Worm (Caenorhabditis elegans) whole organism, early embryonic: ENCODE results near the gene ttll-9.

Experiments used
- B0310.2 ChIP-seq: sonication (generic microtip); optimal IDR thresholded peaks from 2 replicates; lab custom pipeline; 2016; ENCODE audit warnings: mild to moderate bottlenecking, missing genetic modification characterization, missing compliant biosample characterization
- F13C5.2 ChIP-seq: sonication (generic microtip); optimal IDR thresholded peaks from 2 replicates; lab custom pipeline; 2017; ENCODE audit warnings: mild to moderate bottlenecking, missing genetic modification characterization, inconsistent platforms, missing compliant biosample characterization
- aly-1 ChIP-seq: sonication (generic microtip); optimal IDR thresholded peaks from 2 replicates; lab custom pipeline; 2016; ENCODE audit warnings: missing genetic modification characterization, missing compliant biosample characterization
- ama-1 ChIP-seq: fragments of 150-350 bp; optimal IDR thresholded peaks from 2 replicates; lab custom pipeline; 2014
- ceh-13 ChIP-seq: fragments of 200-800 bp; sonication (Bioruptor generic); optimal IDR thresholded peaks from 2 replicates; lab custom pipeline; 2018; ENCODE audit warnings: mild to moderate bottlenecking, missing genetic modification characterization, missing compliant biosample characterization
- ceh-36 ChIP-seq: sonication (generic microtip); optimal IDR thresholded peaks from 2 replicates; lab custom pipeline; 2016; ENCODE audit warnings: missing genetic modification characterization, inconsistent platforms, missing compliant biosample characterization
- ets-7 ChIP-seq: sonication (generic microtip); optimal IDR thresholded peaks from 2 replicates; lab custom pipeline; 2016; ENCODE audit warnings: missing genotype, missing genetic modification characterization, missing compliant biosample characterization
- flt-1 ChIP-seq: fragments of 200-800 bp; sonication (Bioruptor generic); IDR thresholded peaks from 2 replicates; pipeline ENCODE4 v1.3.6; 2022; ENCODE audit warnings: missing genetic modification characterization, missing compliant biosample characterization
- hmbx-1 ChIP-seq: sonication (generic microtip); optimal IDR thresholded peaks from 2 replicates; lab custom pipeline; 2016; ENCODE audit warnings: mild to moderate bottlenecking, missing genetic modification characterization, missing compliant biosample characterization
- hmg-4 ChIP-seq: fragments of 200-800 bp; sonication (Bioruptor generic); optimal IDR thresholded peaks from 2 replicates; lab custom pipeline; 2018; ENCODE audit warnings: mild to moderate bottlenecking, missing genetic modification characterization, missing compliant biosample characterization
- hnd-1 ChIP-seq: sonication (generic microtip); optimal IDR thresholded peaks from 2 replicates; lab custom pipeline; 2016; ENCODE audit warnings: missing genetic modification characterization, missing compliant biosample characterization
- pes-1 ChIP-seq: fragments of 200-800 bp; sonication (Bioruptor generic); IDR thresholded peaks from 2 replicates; pipeline ENCODE4 v1.3.6; 2022; ENCODE audit warnings: missing genetic modification reagents, missing genetic modification characterization, missing compliant biosample characterization
- scrt-1 ChIP-seq: fragments of 200-800 bp; sonication (Bioruptor generic); IDR thresholded peaks from 2 replicates; pipeline ENCODE4 v1.3.6; 2022; ENCODE audit warnings: missing genetic modification characterization, missing compliant biosample characterization
- sea-1 ChIP-seq: fragments of 200-800 bp; sonication (Bioruptor generic); conservative IDR thresholded peaks from 2 replicates; pipeline ENCODE4 v1.3.6; 2022; ENCODE audit warnings: missing genetic modification characterization, missing compliant biosample characterization
- tbx-11 ChIP-seq: fragments of 200-800 bp; sonication (Bioruptor generic); IDR thresholded peaks from 2 replicates; pipeline ENCODE4 v1.3.6; 2022; ENCODE audit warnings: missing genetic modification characterization, missing compliant biosample characterization
- tbx-37 ChIP-seq: fragments of 200-800 bp; sonication (Bioruptor generic); conservative IDR thresholded peaks from 2 replicates; pipeline ENCODE4 v1.3.6; 2022; ENCODE audit warnings: missing genetic modification reagents, missing genetic modification characterization, missing compliant biosample characterization
- tra-4 ChIP-seq: sonication (generic microtip); optimal IDR thresholded peaks from 2 replicates; lab custom pipeline; 2017; ENCODE audit warnings: missing genetic modification characterization, missing compliant biosample characterization

ttll-9 gene

DNA sequence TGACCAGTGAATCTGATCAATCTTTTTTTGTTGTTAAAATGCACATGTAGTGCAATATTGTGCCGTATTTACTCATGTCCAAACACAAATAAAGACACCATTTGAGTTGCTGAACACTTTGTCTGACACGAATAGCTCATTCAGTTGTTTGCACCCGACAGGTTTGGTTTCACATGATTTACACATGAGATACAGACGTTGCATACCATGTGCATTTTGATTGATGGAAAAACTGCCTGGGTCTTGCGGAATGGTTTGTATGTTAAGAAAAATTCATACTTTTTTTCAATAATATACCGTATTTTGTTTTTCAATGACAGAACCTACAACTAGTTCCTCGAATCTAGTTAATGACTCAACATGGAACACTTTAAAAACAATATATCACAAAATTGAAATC is 39.1 kb upstream of the ttll-9 start:
- TF ChIP-seq ceh-36 (no peak), tra-4 (no peak), ama-1 (lab: Kevin White, UChicago) (no peak), ets-7 (tag; lab: Kevin White, UChicago) (no peak), aly-1 (tag; lab: Kevin White, UChicago) (no peak), scrt-1 (GFP tag; lab: Robert Waterston, UW) (no peak), hnd-1 (no peak), B0310.2 (tag; lab: Kevin White, UChicago) (no peak)

ce11 chrV:20873144-20873543 is 37.1 kb upstream of the ttll-9 start:
- no peak for TF ChIP-seq hmg-4 (GFP tag; lab: Kevin White, UChicago)
- TF ChIP-seq aly-1 (tag; lab: Kevin White, UChicago): no peak
- no peak for TF ChIP-seq hnd-1
- no peak for TF ChIP-seq B0310.2 (tag; lab: Kevin White, UChicago)
- TF ChIP-seq hmbx-1 (tag; lab: Kevin White, UChicago): no peak
- no peak for TF ChIP-seq tbx-11 (GFP tag; lab: Robert Waterston, UW)
- no peak for TF ChIP-seq tbx-37 (GFP tag; lab: Robert Waterston, UW)
- TF ChIP-seq tra-4: no peak
- TF ChIP-seq pes-1 (GFP tag; lab: Robert Waterston, UW): no peak
- TF ChIP-seq scrt-1 (GFP tag; lab: Robert Waterston, UW): no peak

- TF ChIP-seq hmg-4 (GFP tag; lab: Kevin White, UChicago) (no peak), F13C5.2 (tag; lab: Kevin White, UChicago) (no peak), hmbx-1 (tag; lab: Kevin White, UChicago) (no peak), ceh-13 (no peak), hnd-1 (no peak), tbx-37 (GFP tag; lab: Robert Waterston, UW) (no peak), sea-1 (GFP tag; lab: Robert Waterston, UW) (no peak), scrt-1 (GFP tag; lab: Robert Waterston, UW) (no peak), ceh-36 (no peak), B0310.2 (tag; lab: Kevin White, UChicago) (no peak), aly-1 (tag; lab: Kevin White, UChicago) (no peak), ama-1 (lab: Kevin White, UChicago) (no peak)
Observed at ce11 chrV:20875324-20875723, 34.9 kb upstream of the ttll-9 start.

DNA sequence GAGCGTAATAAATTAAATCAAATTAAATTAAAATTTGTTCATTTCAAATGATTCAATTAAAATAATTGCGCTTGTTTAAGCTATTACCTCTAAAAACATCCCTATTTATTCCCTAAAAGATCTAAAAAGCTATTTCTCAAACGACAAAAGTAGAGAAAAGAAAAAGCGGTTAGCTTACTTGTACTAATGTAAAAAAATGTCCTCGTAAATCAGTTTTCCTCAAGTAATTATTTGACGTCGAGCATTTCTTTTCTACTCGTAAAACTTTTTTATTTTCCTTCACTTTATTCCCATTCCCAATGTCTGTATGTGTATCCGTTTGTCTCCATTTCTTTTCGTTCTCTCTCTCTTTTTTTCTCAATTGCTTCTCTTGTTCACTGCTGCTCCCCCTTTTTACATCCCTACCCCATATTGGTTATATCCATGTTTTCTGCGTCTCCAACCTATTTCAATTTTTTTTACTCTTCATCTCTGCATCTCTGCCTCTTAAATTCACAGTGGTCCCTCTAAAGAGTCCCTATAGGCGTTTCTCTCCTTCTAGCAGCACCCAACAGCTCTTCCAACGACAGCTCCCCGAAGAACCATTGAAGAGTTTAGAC is 31.1 kb upstream of the ttll-9 start, which contains the start of gene unc-80:
Gene unc-80, plus strand, starts transcription at position 533 of the 599 bp plus-strand sequence.
- TF ChIP-seq sea-1 (GFP tag; lab: Robert Waterston, UW) (no peak), tra-4 (no peak)

DNA sequence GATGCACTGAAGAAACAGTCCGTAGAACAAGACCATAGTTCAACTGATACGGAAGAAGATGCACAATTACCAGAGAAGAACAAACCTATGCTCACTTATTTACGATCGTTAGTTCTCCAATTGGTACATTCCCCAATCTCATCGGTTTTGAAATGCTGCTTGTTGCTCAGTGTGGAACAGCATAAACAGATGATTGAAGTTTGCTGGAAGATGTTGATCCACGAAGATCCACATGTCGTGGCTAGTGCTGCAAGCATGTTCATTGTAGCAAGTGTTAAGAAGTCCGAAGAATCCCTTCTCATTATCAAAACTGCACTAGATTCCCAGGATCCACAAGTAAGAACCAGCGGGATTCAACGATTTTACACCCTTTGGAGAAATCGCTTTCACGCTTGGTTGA is 18.4 kb upstream of the ttll-9 start:
- no peak for TF ChIP-seq ceh-36
- TF ChIP-seq tbx-11 (GFP tag; lab: Robert Waterston, UW): no peak
- no peak for TF ChIP-seq hmg-4 (GFP tag; lab: Kevin White, UChicago)
- no peak for TF ChIP-seq scrt-1 (GFP tag; lab: Robert Waterston, UW)

ce11 chrV:20903167-20904093 is 6.8 kb upstream of the ttll-9 start, which contains the start of gene amx-3:
TSS of gene amx-3 (minus strand) at chrV:20903714.
- TF ChIP-seq tra-4: no peak
- TF ChIP-seq B0310.2 (tag; lab: Kevin White, UChicago): no peak
- no peak for TF ChIP-seq ceh-36
- no peak for TF ChIP-seq F13C5.2 (tag; lab: Kevin White, UChicago)
- TF ChIP-seq ama-1 (lab: Kevin White, UChicago): no peak

- TF ChIP-seq scrt-1 (GFP tag; lab: Robert Waterston, UW) (no peak), B0310.2 (tag; lab: Kevin White, UChicago) (no peak), aly-1 (tag; lab: Kevin White, UChicago) (no peak), ama-1 (lab: Kevin White, UChicago) (no peak), tbx-11 (GFP tag; lab: Robert Waterston, UW) (no peak), F13C5.2 (tag; lab: Kevin White, UChicago) (no peak), sea-1 (GFP tag; lab: Robert Waterston, UW) (no peak), tbx-37 (GFP tag; lab: Robert Waterston, UW) (no peak), hmbx-1 (tag; lab: Kevin White, UChicago) (no peak)
Observed at ce11 chrV:20904094-20904268, 6.3 kb upstream of the ttll-9 start, which contains the start of gene acs-12. TSS of gene acs-12 (plus strand) at chrV:20904169.

- TF ChIP-seq hmbx-1 (tag; lab: Kevin White, UChicago): no peak
- no peak for TF ChIP-seq ets-7 (tag; lab: Kevin White, UChicago)
- TF ChIP-seq ceh-36: no peak
- no peak for TF ChIP-seq flt-1
- no peak for TF ChIP-seq tra-4
- no peak for TF ChIP-seq tbx-37 (GFP tag; lab: Robert Waterston, UW)
- no peak for TF ChIP-seq hmg-4 (GFP tag; lab: Kevin White, UChicago)
- TF ChIP-seq tbx-11 (GFP tag; lab: Robert Waterston, UW): no peak
- TF ChIP-seq hnd-1: no peak
- no peak for TF ChIP-seq pes-1 (GFP tag; lab: Robert Waterston, UW)
- no peak for TF ChIP-seq B0310.2 (tag; lab: Kevin White, UChicago)
- no peak for TF ChIP-seq aly-1 (tag; lab: Kevin White, UChicago)
- no peak for TF ChIP-seq F13C5.2 (tag; lab: Kevin White, UChicago)
- no peak for TF ChIP-seq ceh-13
- TF ChIP-seq sea-1 (GFP tag; lab: Robert Waterston, UW): no peak
Observed at ce11 chrV:20906977-20907376, 3.3 kb upstream of the ttll-9 start.
